Worm (Caenorhabditis elegans): ENCODE measurements around the gene acd-3.

Gene acd-3

DNA sequence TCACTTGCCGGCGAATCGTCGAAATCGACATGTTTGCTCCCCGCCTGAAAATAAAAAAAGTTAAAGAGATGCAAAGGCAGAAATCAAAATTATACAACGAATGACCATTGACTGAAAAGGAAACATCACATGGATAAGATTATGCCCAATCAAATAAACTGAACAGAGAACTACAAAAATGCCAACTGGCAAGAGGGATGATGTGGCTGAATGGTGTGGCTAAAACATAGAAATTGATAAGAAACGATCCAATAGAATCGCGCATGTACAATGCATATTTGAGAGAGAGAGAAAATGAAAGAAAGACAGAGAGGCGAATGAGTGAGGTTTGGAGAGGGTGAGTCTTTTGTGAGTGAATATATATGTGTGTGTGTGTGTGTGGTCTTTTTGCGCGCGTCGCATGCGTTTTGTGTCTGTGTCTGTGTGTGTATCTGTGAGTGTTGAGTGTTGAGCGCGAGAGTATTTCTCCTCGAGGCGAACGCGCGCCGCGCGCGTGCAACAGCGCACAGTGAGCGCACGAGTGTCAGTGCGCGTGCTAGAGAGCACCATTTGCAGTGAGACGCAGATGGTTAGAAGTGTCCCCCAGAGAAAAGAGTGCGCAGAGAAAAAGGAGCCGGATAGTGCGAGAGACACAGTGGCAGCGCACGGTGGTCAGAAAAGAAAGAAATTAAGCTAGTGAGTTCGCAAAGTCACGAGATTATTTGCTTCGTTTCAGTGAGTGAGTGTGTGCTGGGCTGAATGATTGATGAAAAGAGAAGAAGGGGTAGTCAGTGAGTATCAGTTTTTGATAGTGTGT is 30.4 kb upstream of the acd-3 start, which contains the start of gene epn-1 (continued):
- TF ChIP-seq ZK337.2 (GFP tag; IDR thresholded peaks at IDR 0.05) = peak; percentile 50; the same call in 1 of the 2 replicates
- no peak for TF ChIP-seq F26F4.8 (GFP tag; conservative IDR thresholded peaks at IDR 0.05)
- peak; percentile 71 for TF ChIP-seq unc-39 (tag; optimal IDR thresholded peaks at IDR 0.05)
- peak; percentile 96 for TF ChIP-seq nhr-11 (tag; optimal IDR thresholded peaks at IDR 0.05)
- peak; percentile 92 for TF ChIP-seq mxl-2 (GFP tag; conservative IDR thresholded peaks at IDR 0.05)
- TF ChIP-seq unc-130 (GFP tag; optimal IDR thresholded peaks at IDR 0.05) = peak; percentile 53
- peak; percentile 89 for TF ChIP-seq fkh-10 (GFP tag; optimal IDR thresholded peaks at IDR 0.05)
- TF ChIP-seq dmd-6 (GFP tag; IDR thresholded peaks at IDR 0.05) = peak; percentile 99
- no peak for TF ChIP-seq Y48G9A.11 (GFP tag; IDR thresholded peaks at IDR 0.05)
- TF ChIP-seq mxl-3 (GFP tag; optimal IDR thresholded peaks at IDR 0.05) = peak; percentile 99
- peak; percentile 65 for TF ChIP-seq ceh-32 (tag; optimal IDR thresholded peaks at IDR 0.05; ENCODE audit: poor library complexity)
- peak; percentile 92 for TF ChIP-seq dmd-9 (GFP tag; IDR thresholded peaks at IDR 0.05)
- TF ChIP-seq F44E2.7 (GFP tag; IDR thresholded peaks at IDR 0.05) = no peak
- TF ChIP-seq ceh-44 (GFP tag; IDR thresholded peaks at IDR 0.05) = no peak
- peak; percentile 89 to 90 for TF ChIP-seq lsy-2 (tag; optimal IDR thresholded peaks at IDR 0.05)
- TF ChIP-seq Y75B8A.6 (GFP tag; IDR thresholded peaks at IDR 0.05) = 0 out of 2 replicates have a peak, but pooled peaks have one; percentile 3
- peak; percentile 95 for TF ChIP-seq dve-1 (tag; optimal IDR thresholded peaks at IDR 0.05; ENCODE audit: insufficient read depth)
- peak; percentile 98 for TF ChIP-seq nhr-102 (tag; optimal IDR thresholded peaks at IDR 0.05)
- TF ChIP-seq ceh-20 (GFP tag; IDR thresholded peaks at IDR 0.05) = peak; percentile 98
- TF ChIP-seq tag-97 (GFP tag; IDR thresholded peaks at IDR 0.05) = no peak
- no peak for TF ChIP-seq aly-2 (tag; optimal IDR thresholded peaks at IDR 0.05)
- TF ChIP-seq lin-15B (tag; optimal IDR thresholded peaks at IDR 0.05) = peak; percentile 10
- TF ChIP-seq daf-16 (GFP tag; optimal IDR thresholded peaks at IDR 0.05) = peak; percentile 84 to 95
- peak; percentile 84 for TF ChIP-seq daf-16 (tag; optimal IDR thresholded peaks at IDR 0.05)
- peak; percentile 94 for TF ChIP-seq F37D6.2 (tag; optimal IDR thresholded peaks at IDR 0.05)
- TF ChIP-seq madf-5 (GFP tag; IDR thresholded peaks at IDR 0.05) = peak in 1 of 2 experiments; percentile 50; a peak in 1 of 4 replicates
- peak; percentile 83 for TF ChIP-seq zfp-3 (GFP tag; conservative IDR thresholded peaks at IDR 0.05)
- TF ChIP-seq ama-1 (optimal IDR thresholded peaks at IDR 0.05) = peak; percentile 18

DNA sequence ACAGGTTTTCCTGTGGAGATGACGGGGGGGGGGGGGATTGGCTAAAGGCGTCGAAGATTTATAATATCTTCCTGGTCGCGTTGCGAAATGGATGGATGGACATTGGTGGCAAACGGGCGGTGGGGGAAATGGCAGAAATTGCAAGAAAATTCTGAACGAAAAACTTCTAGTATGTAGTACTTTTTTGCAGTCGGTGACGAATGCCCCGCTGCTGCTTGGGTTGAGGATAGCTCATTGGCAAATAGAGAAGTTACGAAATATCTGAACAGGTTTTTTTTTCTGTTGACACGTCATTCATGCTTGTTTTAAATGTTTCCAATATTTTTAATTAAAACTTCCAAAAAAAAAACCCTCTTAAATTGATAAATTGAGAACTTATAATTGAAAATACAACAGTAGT is 29.6 kb upstream of the acd-3 start:
- no peak for TF ChIP-seq dmd-9 (GFP tag; IDR thresholded peaks at IDR 0.05)
- TF ChIP-seq ceh-62 (tag; optimal IDR thresholded peaks at IDR 0.05) = no peak
- no peak for TF ChIP-seq hmg-1.1 (GFP tag; IDR thresholded peaks at IDR 0.05)
- no peak for TF ChIP-seq daf-8 (GFP tag; IDR thresholded peaks at IDR 0.05)
- TF ChIP-seq madf-5 (GFP tag; IDR thresholded peaks at IDR 0.05) = no peak
- TF ChIP-seq lin-38 (GFP tag; IDR thresholded peaks at IDR 0.05) = no peak
- no peak for TF ChIP-seq ces-1 (GFP tag; optimal IDR thresholded peaks at IDR 0.05)
- TF ChIP-seq unc-62 (GFP tag; optimal IDR thresholded peaks at IDR 0.05 in 1 of 2) = peak in 1 of 2 experiments; percentile 39
- no peak for TF ChIP-seq unc-62 (tag; optimal IDR thresholded peaks at IDR 0.05)
- no peak for TF ChIP-seq T26A8.4 (GFP tag; IDR thresholded peaks at IDR 0.05)
- TF ChIP-seq aha-1 (tag) = peak; percentile 61
- no peak for TF ChIP-seq Y105C5A.15 (GFP tag; IDR thresholded peaks at IDR 0.05)
- no peak for TF ChIP-seq T20F7.1 (GFP tag; optimal IDR thresholded peaks at IDR 0.05)
- TF ChIP-seq nhr-42 (GFP tag; IDR thresholded peaks at IDR 0.05) = no peak
- TF ChIP-seq hlh-30 (tag; optimal IDR thresholded peaks at IDR 0.05; ENCODE audit: insufficient read depth) = no peak
- no peak for TF ChIP-seq skn-1 (tag; optimal IDR thresholded peaks at IDR 0.05)
- no peak for TF ChIP-seq set-16 (GFP tag; IDR thresholded peaks at IDR 0.05)
- TF ChIP-seq saeg-2 (GFP tag; IDR thresholded peaks at IDR 0.05) = no peak
- TF ChIP-seq gei-8 (GFP tag; optimal IDR thresholded peaks at IDR 0.05) = no peak
- no peak for TF ChIP-seq lin-15B (tag; optimal IDR thresholded peaks at IDR 0.05)
- TF ChIP-seq ama-1 (optimal IDR thresholded peaks at IDR 0.05) = no peak
- 0 out of 2 replicates have a peak, but pooled peaks have one; percentile 8 for TF ChIP-seq arid-1 (GFP tag; conservative IDR thresholded peaks at IDR 0.05)
- no peak for TF ChIP-seq R02D3.7 (tag; optimal IDR thresholded peaks at IDR 0.05)
- TF ChIP-seq tra-1 (GFP tag; IDR thresholded peaks at IDR 0.05) = no peak
- 0 out of 2 replicates have a peak, but pooled peaks have one; percentile 16 for TF ChIP-seq zfp-3 (GFP tag; conservative IDR thresholded peaks at IDR 0.05)
- TF ChIP-seq mep-1 (tag; optimal IDR thresholded peaks at IDR 0.05) = no peak
- TF ChIP-seq ZK546.5 (tag; optimal IDR thresholded peaks at IDR 0.05) = no peak

Measured in whole organism, L4 larva.